Fruit fly (Drosophila melanogaster) Kc167 (cell line): ENCODE results near the gene Hsp27.

Source experiments
- Myc ChIP-seq: fragments of >200 bp; optimal IDR thresholded peaks from 2 replicates; lab custom pipeline; 2017; ENCODE audit warnings: missing external identifiers
- Sin3A ChIP-seq: fragments of >200 bp; optimal IDR thresholded peaks from 2 replicates; lab custom pipeline; 2018; ENCODE audit warnings: missing external identifiers
- h ChIP-seq: fragments of >200 bp; optimal IDR thresholded peaks from 3 replicates; lab custom pipeline; 2018; ENCODE audit warnings: missing external identifiers
- insv ChIP-seq: fragments of >200 bp; optimal IDR thresholded peaks from 3 replicates; lab custom pipeline; 2018; ENCODE audit warnings: missing external identifiers
- ttk ChIP-seq: sonication (Bioruptor generic); optimal IDR thresholded peaks from 2 replicates; lab custom pipeline; 2017; ENCODE audit warnings: missing external identifiers

dm6 chr3L:9368665-9369064, 15.2 kb upstream of the Hsp27 start:
- no peak for TF ChIP-seq Myc
- no peak for TF ChIP-seq ttk
- TF ChIP-seq h, result no peak
- no peak for TF ChIP-seq Sin3A (lab: Kevin White, UChicago)
- TF ChIP-seq insv (lab: Kevin White, UChicago), result no peak
